Worm (Caenorhabditis elegans) whole organism, midembryonic: Measurements from ENCODE around the gene Y54G9A.5.

Source experiments
- T22C8.4 ChIP-seq: fragments of 200-800 bp; sonication (Bioruptor generic); IDR thresholded peaks from 2 replicates; pipeline ENCODE4 v1.3.6; 2022; ENCODE audit warnings: missing genetic modification characterization, missing compliant biosample characterization
- cog-1 ChIP-seq: sonication (generic microtip); optimal IDR thresholded peaks from 2 replicates; lab custom pipeline; 2016; ENCODE audit warnings: missing genetic modification characterization, missing compliant biosample characterization
- flt-1 ChIP-seq: fragments of 200-800 bp; sonication (Bioruptor generic); IDR thresholded peaks from 2 replicates; pipeline ENCODE4 v1.3.6; 2022; ENCODE audit warnings: missing genetic modification characterization, missing compliant biosample characterization
- klf-2 ChIP-seq: fragments of 200-800 bp; sonication (Bioruptor generic); conservative IDR thresholded peaks from 2 replicates; pipeline ENCODE4 v1.3.6; 2022; ENCODE audit warnings: missing genetic modification reagents, missing genetic modification characterization, missing compliant biosample characterization
- med-1 ChIP-seq: sonication (generic microtip); optimal IDR thresholded peaks from 2 replicates; lab custom pipeline; 2017; ENCODE audit warnings: missing genetic modification characterization, mild to moderate bottlenecking, missing compliant biosample characterization, antibody characterized with exemption, missing genetic modification reagents; ENCODE audit not compliant: insufficient read depth
- ref-1 ChIP-seq: fragments of 200-800 bp; sonication (Bioruptor generic); conservative IDR thresholded peaks from 2 replicates; pipeline ENCODE4 v1.3.6; 2022; ENCODE audit warnings: missing genetic modification reagents, missing genetic modification characterization, missing compliant biosample characterization
- tab-1 ChIP-seq: fragments of 200-800 bp; sonication (Bioruptor generic); IDR thresholded peaks from 2 replicates; pipeline ENCODE4 v1.3.6; 2022; ENCODE audit warnings: missing genetic modification characterization, missing compliant biosample characterization
- ztf-23 ChIP-seq: fragments of 200-800 bp; sonication (Bioruptor generic); IDR thresholded peaks from 2 replicates; pipeline ENCODE4 v1.3.6; 2022; ENCODE audit warnings: missing genetic modification reagents, missing genetic modification characterization, missing compliant biosample characterization
- ztf-29 ChIP-seq: fragments of 200-800 bp; sonication (Bioruptor generic); IDR thresholded peaks from 2 replicates; pipeline ENCODE4 v1.3.6; 2022; ENCODE audit warnings: missing genetic modification reagents, missing genetic modification characterization, missing compliant biosample characterization

Gene Y54G9A.5

DNA sequence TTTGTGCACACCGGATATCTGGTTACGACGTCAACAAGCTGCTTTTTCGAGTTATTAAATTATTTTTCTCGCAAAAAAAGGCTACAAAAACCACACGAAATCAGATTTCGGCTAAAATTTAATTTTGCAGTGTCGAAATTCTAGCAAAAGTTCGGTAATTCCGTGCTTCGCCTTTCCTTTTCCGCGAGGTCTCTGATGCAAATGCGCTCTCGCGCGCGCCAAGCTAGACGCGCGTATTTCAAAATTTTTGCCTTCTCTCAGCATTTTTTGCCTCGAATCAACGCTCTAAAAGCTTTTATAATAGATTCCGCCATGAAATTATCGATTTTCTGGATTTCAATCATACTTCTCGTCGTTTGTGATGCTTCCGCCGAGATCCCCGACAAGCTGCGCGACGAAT lies at the start of gene Y54G9A.5:
TSS of gene Y54G9A.5 (plus strand) at position 245 of the 400 bp plus-strand sequence.
- TF ChIP-seq flt-1 (GFP tag; lab: Robert Waterston, UW) (no peak), T22C8.4 (GFP tag; lab: Robert Waterston, UW) (no peak), klf-2 (no peak), tab-1 (GFP tag; lab: Robert Waterston, UW) (no peak), cog-1 (tag; lab: Kevin White, UChicago) (no peak), ztf-29 (no peak), ztf-23 (GFP tag; lab: Robert Waterston, UW) (no peak), ref-1 (GFP tag; lab: Robert Waterston, UW) (no peak), med-1 (GFP tag; lab: Kevin White, UChicago) (no peak)

DNA sequence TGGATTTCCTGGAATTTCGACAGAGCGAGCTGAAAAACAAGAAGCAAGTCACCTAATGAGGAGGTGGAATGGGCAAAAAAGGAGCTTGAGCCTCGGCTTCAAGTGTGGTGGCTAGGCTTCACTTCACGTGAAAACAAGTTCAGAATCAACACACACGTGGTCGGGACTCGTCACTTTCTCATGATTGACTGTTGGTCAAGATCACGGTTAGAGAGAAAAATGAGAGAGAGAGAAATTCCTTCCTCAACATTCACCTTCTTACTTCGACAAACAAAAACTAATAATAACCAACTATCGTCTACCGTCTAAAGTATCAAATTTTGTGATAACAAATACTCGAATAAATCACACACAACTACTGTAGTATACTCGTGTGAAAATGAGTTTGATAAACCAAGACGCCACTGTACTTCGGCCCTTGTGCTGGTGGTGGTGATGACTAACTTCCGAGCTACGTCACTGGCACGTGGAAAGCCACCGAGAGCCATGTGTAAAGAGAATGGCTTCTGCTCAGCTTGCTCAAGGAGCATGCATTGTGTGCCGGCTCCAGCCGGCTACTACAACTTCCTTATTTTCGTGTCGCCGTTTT lies 49.1 kb upstream of the Y54G9A.5 start:
- TF ChIP-seq med-1 (GFP tag; lab: Kevin White, UChicago), result no peak

DNA sequence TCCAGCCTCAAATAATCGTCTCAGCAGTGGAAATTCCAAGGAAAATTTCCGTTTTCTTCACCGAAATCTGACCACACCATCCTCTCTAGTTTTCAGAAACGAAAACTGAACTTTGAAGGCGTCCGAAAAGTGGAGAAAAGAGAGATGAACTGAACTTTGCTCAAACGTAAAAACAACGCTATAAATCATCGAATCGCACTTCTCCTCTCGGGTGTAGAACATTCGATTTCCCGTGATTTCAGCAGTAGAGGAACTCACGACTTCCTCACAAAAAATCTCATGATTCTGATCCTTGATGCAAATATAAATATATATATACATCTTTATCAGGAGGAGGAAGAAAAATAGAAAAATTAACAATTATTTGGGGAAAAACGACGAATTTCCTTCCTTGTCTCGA lies 47.6 kb upstream of the Y54G9A.5 start:
- TF ChIP-seq med-1 (GFP tag; lab: Kevin White, UChicago), result no peak
- TF ChIP-seq ztf-29, result no peak
- no peak for TF ChIP-seq tab-1 (GFP tag; lab: Robert Waterston, UW)
- no peak for TF ChIP-seq ref-1 (GFP tag; lab: Robert Waterston, UW)
- TF ChIP-seq cog-1 (tag; lab: Kevin White, UChicago), result no peak

DNA sequence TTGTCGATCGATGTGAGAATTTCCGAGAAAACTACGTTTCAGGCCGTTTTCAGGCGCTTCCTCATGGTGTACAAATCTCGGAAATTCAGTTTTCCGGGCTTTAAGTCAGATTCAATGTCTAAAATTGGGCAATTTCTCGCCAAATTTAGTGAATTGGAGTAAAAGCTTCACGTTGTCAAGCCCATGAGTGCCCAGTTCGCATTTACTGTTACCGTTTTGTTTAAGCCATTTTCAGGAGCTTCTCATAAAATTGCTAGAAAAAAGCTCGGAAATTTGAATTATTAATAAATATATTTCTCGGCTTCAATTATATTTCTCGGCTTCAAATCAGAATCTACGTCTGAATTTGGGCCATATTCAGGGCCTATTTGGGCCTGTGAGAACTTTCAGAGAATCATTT lies 44.9 kb upstream of the Y54G9A.5 start:
- no peak for TF ChIP-seq tab-1 (GFP tag; lab: Robert Waterston, UW)
- no peak for TF ChIP-seq flt-1 (GFP tag; lab: Robert Waterston, UW)
- TF ChIP-seq med-1 (GFP tag; lab: Kevin White, UChicago), result no peak
- no peak for TF ChIP-seq T22C8.4 (GFP tag; lab: Robert Waterston, UW)
- TF ChIP-seq ztf-29, result no peak
- no peak for TF ChIP-seq cog-1 (tag; lab: Kevin White, UChicago)
- TF ChIP-seq klf-2, result no peak
- no peak for TF ChIP-seq ref-1 (GFP tag; lab: Robert Waterston, UW)
- TF ChIP-seq ztf-23 (GFP tag; lab: Robert Waterston, UW), result no peak

DNA sequence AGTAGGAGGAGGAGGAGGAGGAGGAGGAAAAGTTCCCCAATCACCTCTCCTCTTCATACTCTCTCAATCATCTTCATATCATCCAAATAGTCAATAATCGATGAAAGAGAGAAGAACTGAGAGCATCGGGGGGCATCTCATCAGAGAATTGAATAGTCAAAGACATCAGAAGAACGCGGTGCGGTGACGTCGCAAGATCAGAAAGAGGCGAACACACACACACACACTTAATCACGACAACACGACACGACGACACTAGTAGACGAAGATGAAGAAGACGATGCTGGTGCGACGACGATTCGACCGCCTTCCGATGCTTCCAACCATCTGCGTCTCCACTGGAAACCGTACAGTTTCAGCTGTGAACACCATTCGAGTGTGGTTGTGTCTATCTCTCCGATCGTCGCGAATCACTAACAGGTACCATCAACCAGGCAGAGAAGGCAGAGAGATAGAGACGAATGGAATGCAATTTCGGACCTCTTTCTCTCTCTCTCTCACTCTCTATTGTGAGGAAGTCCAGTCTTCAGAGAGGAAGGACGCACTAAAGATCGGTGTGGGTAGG lies 44.2 kb upstream of the Y54G9A.5 start:
- TF ChIP-seq ztf-29, result no peak
- no peak for TF ChIP-seq cog-1 (tag; lab: Kevin White, UChicago)
- TF ChIP-seq T22C8.4 (GFP tag; lab: Robert Waterston, UW), result no peak
- TF ChIP-seq klf-2, result no peak
- no peak for TF ChIP-seq med-1 (GFP tag; lab: Kevin White, UChicago)
- TF ChIP-seq tab-1 (GFP tag; lab: Robert Waterston, UW), result no peak
- TF ChIP-seq ztf-23 (GFP tag; lab: Robert Waterston, UW), result no peak
- no peak for TF ChIP-seq flt-1 (GFP tag; lab: Robert Waterston, UW)
- no peak for TF ChIP-seq ref-1 (GFP tag; lab: Robert Waterston, UW)

DNA sequence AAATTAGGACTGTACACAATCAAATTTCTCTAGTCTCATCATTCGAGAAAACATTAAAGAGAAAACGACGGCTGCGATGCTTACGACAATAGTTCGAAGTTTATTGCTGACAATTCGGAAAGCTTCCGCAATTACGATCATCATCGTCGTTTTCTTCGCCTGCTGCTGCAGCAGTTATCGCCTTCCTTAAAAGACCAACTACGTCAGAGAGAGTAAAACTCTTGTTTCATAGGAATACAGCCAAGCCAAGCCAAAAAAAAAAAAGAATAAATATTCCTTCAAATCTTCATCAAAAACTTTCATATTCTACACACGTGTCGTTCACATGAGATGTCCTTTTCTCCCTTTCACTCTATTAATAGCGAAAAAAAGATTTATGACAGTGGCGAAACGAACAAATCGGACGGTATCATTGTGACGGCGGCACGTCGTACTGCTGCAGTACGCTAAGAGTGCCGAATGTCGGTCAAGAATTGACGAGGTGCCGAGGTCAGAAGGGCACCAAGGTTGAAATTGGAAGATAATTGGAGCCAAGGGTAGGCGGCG lies 43.0 kb upstream of the Y54G9A.5 start:
- TF ChIP-seq ref-1 (GFP tag; lab: Robert Waterston, UW) (no peak), ztf-29 (no peak), cog-1 (tag; lab: Kevin White, UChicago) (no peak), T22C8.4 (GFP tag; lab: Robert Waterston, UW) (no peak), ztf-23 (GFP tag; lab: Robert Waterston, UW) (no peak), klf-2 (no peak), flt-1 (GFP tag; lab: Robert Waterston, UW) (no peak), tab-1 (GFP tag; lab: Robert Waterston, UW) (no peak), med-1 (GFP tag; lab: Kevin White, UChicago) (no peak)

DNA sequence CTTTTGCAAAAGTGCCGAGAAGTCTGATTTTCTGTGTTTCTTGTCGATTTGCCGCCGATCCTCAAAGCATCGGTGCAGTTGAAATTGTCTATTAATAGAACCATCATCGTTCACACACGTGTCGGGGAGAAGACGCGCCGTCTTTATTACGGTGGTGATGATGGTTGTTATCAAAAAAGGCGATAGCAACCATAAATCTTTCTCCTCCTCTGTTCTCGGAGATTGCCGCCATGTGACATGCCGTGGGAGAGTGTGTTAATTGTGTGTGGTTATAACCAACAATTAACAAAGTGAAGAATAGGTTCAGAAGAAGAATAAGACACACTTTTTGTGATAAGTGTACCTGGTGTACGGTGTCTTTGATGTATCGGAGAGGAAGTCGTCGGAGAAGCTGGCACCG lies 41.7 kb upstream of the Y54G9A.5 start:
- no peak for TF ChIP-seq flt-1 (GFP tag; lab: Robert Waterston, UW)
- no peak for TF ChIP-seq ztf-29
- no peak for TF ChIP-seq ref-1 (GFP tag; lab: Robert Waterston, UW)
- TF ChIP-seq tab-1 (GFP tag; lab: Robert Waterston, UW), result no peak
- no peak for TF ChIP-seq ztf-23 (GFP tag; lab: Robert Waterston, UW)
- no peak for TF ChIP-seq cog-1 (tag; lab: Kevin White, UChicago)
- TF ChIP-seq klf-2, result no peak
- TF ChIP-seq T22C8.4 (GFP tag; lab: Robert Waterston, UW), result no peak
- no peak for TF ChIP-seq med-1 (GFP tag; lab: Kevin White, UChicago)

DNA sequence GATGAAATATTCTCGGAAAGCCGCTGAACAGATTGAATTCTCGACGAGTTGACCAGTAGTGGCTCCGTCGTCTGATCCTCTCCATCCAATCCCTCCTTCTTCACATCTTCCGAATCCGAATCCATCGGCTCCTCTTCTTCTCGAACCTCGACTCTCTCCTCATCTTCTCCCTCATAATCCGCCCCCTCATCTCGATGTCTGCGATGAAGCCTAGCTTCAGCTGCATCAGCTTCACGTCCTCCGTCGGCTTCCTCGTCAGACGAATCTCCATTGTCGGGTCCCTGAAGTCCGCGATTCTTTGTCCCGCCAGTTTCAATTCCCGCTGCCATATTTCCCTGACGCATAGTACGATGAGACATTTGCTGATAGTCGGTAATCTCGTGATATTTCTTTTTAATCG lies 37.2 kb upstream of the Y54G9A.5 start:
- no peak for TF ChIP-seq flt-1 (GFP tag; lab: Robert Waterston, UW)
- no peak for TF ChIP-seq ztf-23 (GFP tag; lab: Robert Waterston, UW)
- no peak for TF ChIP-seq T22C8.4 (GFP tag; lab: Robert Waterston, UW)
- TF ChIP-seq klf-2, result no peak
- TF ChIP-seq cog-1 (tag; lab: Kevin White, UChicago), result no peak
- no peak for TF ChIP-seq ref-1 (GFP tag; lab: Robert Waterston, UW)
- no peak for TF ChIP-seq ztf-29
- no peak for TF ChIP-seq med-1 (GFP tag; lab: Kevin White, UChicago)
- TF ChIP-seq tab-1 (GFP tag; lab: Robert Waterston, UW), result no peak

DNA sequence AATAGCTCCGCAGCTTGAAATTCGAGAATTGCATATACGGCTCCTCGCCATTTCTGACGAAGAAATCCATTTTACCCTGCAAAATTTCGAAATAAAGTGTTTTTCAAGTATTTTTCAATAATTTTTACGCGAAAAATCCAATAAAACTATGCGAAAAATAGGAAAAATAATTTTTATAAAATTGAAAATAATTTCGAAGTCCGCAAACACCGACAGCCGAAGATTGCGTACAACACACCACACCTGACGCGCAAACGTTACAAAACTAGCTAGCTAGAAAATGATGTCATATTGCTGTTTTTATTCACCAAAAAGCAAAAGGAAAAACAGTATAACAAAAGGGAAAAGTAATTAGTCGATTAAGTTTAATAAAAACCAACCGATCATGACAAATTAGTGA lies 28.1 kb upstream of the Y54G9A.5 start, which contains the start of gene rpoa-1:
TSS of gene rpoa-1 (minus strand) at position 84 of the 400 bp plus-strand sequence.
- TF ChIP-seq T22C8.4 (GFP tag; lab: Robert Waterston, UW) (no peak), ztf-29 (no peak), med-1 (GFP tag; lab: Kevin White, UChicago) (no peak), klf-2 (no peak), ref-1 (GFP tag; lab: Robert Waterston, UW) (no peak), ztf-23 (GFP tag; lab: Robert Waterston, UW) (no peak), cog-1 (tag; lab: Kevin White, UChicago) (no peak), tab-1 (GFP tag; lab: Robert Waterston, UW) (no peak), flt-1 (GFP tag; lab: Robert Waterston, UW) (no peak)
